Fruit fly (Drosophila melanogaster) whole organism: Measurements from ENCODE around the gene CG42245.

Experiments used
- CG8478 ChIP-seq: fragments of >200 bp; optimal IDR thresholded peaks from 2 replicates; lab custom pipeline; 2018; ENCODE audit warnings: inconsistent platforms
- Dll ChIP-seq: fragments of >200 bp; optimal IDR thresholded peaks from 2 replicates; lab custom pipeline; 2017
- EcR ChIP-seq, 2 experiments: fragments of >200 bp; optimal IDR thresholded peaks; 2 replicates each; lab custom pipeline; 2017; ENCODE audit warnings: missing biosample characterization in 2 of 2, missing genetic modification characterization in 2 of 2, missing genetic modification reagents in 2 of 2
- psq ChIP-seq: fragments of >200 bp; optimal IDR thresholded peaks from 2 replicates; lab custom pipeline; 2017
- usp ChIP-seq: fragments of >200 bp; optimal IDR thresholded peaks from 2 replicates; lab custom pipeline; 2017; ENCODE audit warnings: missing biosample characterization, missing genetic modification characterization, mixed read lengths

dm6 chr3L:2659339-2659738 is 27.8 kb downstream of the CG42245 start, which contains the start of gene CG33233:
- TF ChIP-seq usp (GFP tag; lab: Kevin White, UChicago) (no peak), CG8478 (lab: Kevin White, UChicago) (no peak), Dll (lab: Kevin White, UChicago) (no peak), psq (lab: Kevin White, UChicago) (no peak), EcR (GFP tag; optimal IDR thresholded peaks at IDR 0.05; lab: Kevin White, UChicago) (no peak)
